Worm (Caenorhabditis elegans): ENCODE results near the gene acl-8.

DNA sequence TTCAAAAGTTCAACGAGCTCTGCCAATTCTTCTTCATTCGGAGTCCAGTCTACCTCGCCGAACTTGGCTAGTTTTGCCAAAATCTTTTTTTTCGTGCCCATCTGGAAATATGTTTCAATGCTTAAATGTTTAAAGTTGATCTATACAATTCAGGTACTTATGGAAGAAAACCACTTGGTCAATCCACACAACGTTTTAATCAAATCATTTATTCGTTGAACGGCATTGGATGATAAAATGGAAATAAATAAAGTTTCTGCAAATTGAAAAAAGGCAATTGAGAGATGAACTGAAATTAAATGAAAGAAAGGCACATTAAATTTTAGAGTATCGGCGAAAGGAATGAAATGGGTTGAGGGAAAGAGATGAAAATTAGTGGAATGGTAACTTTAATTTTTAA is 26.6 kb upstream of the acl-8 start, which contains the start of gene urb-1:
- no peak for TF ChIP-seq unc-62 (GFP tag; optimal IDR thresholded peaks at IDR 0.05)
- TF ChIP-seq elt-2 (tag; optimal IDR thresholded peaks at IDR 0.05), result no peak
- no peak for TF ChIP-seq ceh-8 (GFP tag; optimal IDR thresholded peaks at IDR 0.05)
- TF ChIP-seq mef-2 (tag; optimal IDR thresholded peaks at IDR 0.05), result no peak
- TF ChIP-seq alr-1 (tag; optimal IDR thresholded peaks at IDR 0.05; ENCODE audit: borderline replicate concordance), result no peak
- no peak for TF ChIP-seq pqm-1 (tag; optimal IDR thresholded peaks at IDR 0.05)
- TF ChIP-seq unc-98 (GFP tag; IDR thresholded peaks at IDR 0.05), result no peak
- TF ChIP-seq nhr-90 (tag; optimal IDR thresholded peaks at IDR 0.05; ENCODE audit: poor library complexity), result no peak
- no peak for TF ChIP-seq unc-130 (tag; optimal IDR thresholded peaks at IDR 0.05)
- no peak for TF ChIP-seq pag-3 (tag; optimal IDR thresholded peaks at IDR 0.05; ENCODE audit: borderline replicate concordance, insufficient read depth)
- TF ChIP-seq tbx-2 (tag; optimal IDR thresholded peaks at IDR 0.05), result no peak
